Fruit fly (Drosophila melanogaster) whole organism, embryonic: ENCODE results near the gene mRpL4.

Experiments used
- ATbp ChIP-seq: fragments of 200-800 bp; sonication (Bioruptor generic); optimal IDR thresholded peaks from 2 replicates; lab custom pipeline; 2017; ENCODE audit warnings: missing biosample characterization, mild to moderate bottlenecking, missing genetic modification characterization, missing genetic modification reagents
- Abd-B ChIP-seq: fragments of 200-800 bp; sonication (Bioruptor generic); optimal IDR thresholded peaks from 2 replicates; lab custom pipeline; 2018; ENCODE audit warnings: missing biosample characterization, mild to moderate bottlenecking, missing genetic modification characterization, moderate library complexity
- Atf3 ChIP-seq: fragments of 200-800 bp; sonication (Bioruptor generic); optimal IDR thresholded peaks from 3 replicates; lab custom pipeline; 2016; ENCODE audit warnings: missing biosample characterization, missing genetic modification characterization
- BEAF-32 ChIP-seq: fragments of 200-800 bp; sonication (Bioruptor generic); optimal IDR thresholded peaks from 3 replicates; lab custom pipeline; 2017; ENCODE audit warnings: missing biosample characterization, missing genetic modification characterization, mild to moderate bottlenecking, moderate library complexity, missing genetic modification reagents
- CG10147 ChIP-seq: fragments of 200-800 bp; sonication (Bioruptor generic); optimal IDR thresholded peaks from 2 replicates; lab custom pipeline; 2019; ENCODE audit warnings: missing biosample characterization, mild to moderate bottlenecking, missing genetic modification characterization, moderate library complexity
- CG10267 ChIP-seq: fragments of 200-800 bp; sonication (Bioruptor generic); optimal IDR thresholded peaks from 2 replicates; lab custom pipeline; 2018; ENCODE audit warnings: missing biosample characterization, mild to moderate bottlenecking, missing genetic modification characterization, moderate library complexity
- CG12299 ChIP-seq: fragments of 200-800 bp; sonication (Bioruptor generic); optimal IDR thresholded peaks from 2 replicates; lab custom pipeline; 2018; ENCODE audit warnings: missing biosample characterization, mild to moderate bottlenecking, missing genetic modification characterization
- CG12391 ChIP-seq: fragments of 200-800 bp; sonication (Bioruptor generic); optimal IDR thresholded peaks from 3 replicates; lab custom pipeline; 2018; ENCODE audit warnings: missing biosample characterization, mild to moderate bottlenecking, missing genetic modification characterization, moderate library complexity
- CG13287 ChIP-seq: fragments of 200-800 bp; sonication (Bioruptor generic); IDR thresholded peaks from 2 replicates; pipeline ENCODE4 v1.3.6; 2022; ENCODE audit warnings: missing biosample characterization, missing genetic modification characterization; ENCODE audit not compliant: partially characterized antibody
- CG15479 ChIP-seq: fragments of 200-800 bp; sonication (Bioruptor generic); optimal IDR thresholded peaks from 3 replicates; lab custom pipeline; 2019; ENCODE audit warnings: missing biosample characterization, mild to moderate bottlenecking, missing genetic modification characterization, moderate library complexity
- CG1603 ChIP-seq: fragments of 200-800 bp; sonication (Bioruptor generic); optimal IDR thresholded peaks from 2 replicates; lab custom pipeline; 2019; ENCODE audit warnings: missing biosample characterization, mild to moderate bottlenecking, missing genetic modification characterization, moderate library complexity
- CG17186 ChIP-seq: fragments of 200-800 bp; sonication (Bioruptor generic); optimal IDR thresholded peaks from 3 replicates; lab custom pipeline; 2017; ENCODE audit warnings: missing biosample characterization, missing genetic modification reagents, missing genetic modification characterization
- CG2199 ChIP-seq: fragments of 200-800 bp; sonication (Bioruptor generic); IDR thresholded peaks from 3 replicates; pipeline ENCODE4 v1.3.6; 2022; ENCODE audit warnings: missing biosample characterization, missing genetic modification characterization
- CG33557 ChIP-seq: fragments of 200-800 bp; sonication (Bioruptor generic); optimal IDR thresholded peaks from 2 replicates; lab custom pipeline; 2019; ENCODE audit warnings: missing biosample characterization, mild to moderate bottlenecking, missing genetic modification characterization, moderate library complexity
- CG7745 ChIP-seq: fragments of 200-800 bp; sonication (Bioruptor generic); optimal IDR thresholded peaks from 2 replicates; lab custom pipeline; 2018; ENCODE audit warnings: missing biosample characterization, mild to moderate bottlenecking, missing genetic modification characterization, moderate library complexity
- CG7786 ChIP-seq: fragments of 200-800 bp; sonication (Bioruptor generic); optimal IDR thresholded peaks from 2 replicates; lab custom pipeline; 2016; ENCODE audit warnings: missing biosample characterization, missing genetic modification characterization
- CG9817 ChIP-seq: fragments of 200-800 bp; sonication (Bioruptor generic); optimal IDR thresholded peaks from 2 replicates; lab custom pipeline; 2018; ENCODE audit warnings: missing biosample characterization, mild to moderate bottlenecking, missing genetic modification characterization, moderate library complexity
- D19A ChIP-seq: fragments of 200-800 bp; optimal IDR thresholded peaks from 3 replicates; lab custom pipeline; 2019; ENCODE audit warnings: missing biosample characterization, mild to moderate bottlenecking, missing genetic modification characterization, moderate library complexity
- Dbx ChIP-seq: fragments of 200-800 bp; sonication (Bioruptor generic); IDR thresholded peaks from 3 replicates; pipeline ENCODE4 v1.3.6; 2022; ENCODE audit warnings: missing biosample characterization, missing genetic modification characterization
- Dip3 ChIP-seq: fragments of 200-800 bp; sonication (Bioruptor generic); optimal IDR thresholded peaks from 3 replicates; lab custom pipeline; 2016; ENCODE audit warnings: missing biosample characterization, missing genetic modification characterization
- E2f2 ChIP-seq: fragments of 200-800 bp; sonication (Bioruptor generic); IDR thresholded peaks from 2 replicates; pipeline ENCODE4 v1.3.6; 2022; ENCODE audit warnings: missing biosample characterization, missing genetic modification characterization
- Ets65A ChIP-seq: fragments of 200-800 bp; sonication (Bioruptor generic); peaks from one replicate; lab custom pipeline; 2016; ENCODE audit warnings: missing biosample characterization, missing genetic modification characterization
- HmgD ChIP-seq: fragments of 200-800 bp; sonication (Bioruptor generic); optimal IDR thresholded peaks from 3 replicates; lab custom pipeline; 2016; ENCODE audit warnings: missing biosample characterization, missing genetic modification characterization
- Hmr ChIP-seq: fragments of 200-800 bp; sonication (Bioruptor generic); optimal IDR thresholded peaks from 3 replicates; lab custom pipeline; 2017; ENCODE audit warnings: mild to moderate bottlenecking, missing biosample characterization, missing genetic modification reagents, missing genetic modification characterization
- Hr3 ChIP-seq: fragments of 200-800 bp; sonication (Bioruptor generic); optimal IDR thresholded peaks from 3 replicates; lab custom pipeline; 2016; ENCODE audit warnings: missing biosample characterization, missing genetic modification characterization
- MBD-R2 ChIP-seq: fragments of 200-800 bp; sonication (Bioruptor generic); IDR thresholded peaks from 2 replicates; pipeline ENCODE4 v1.3.6; 2022; ENCODE audit warnings: missing biosample characterization, missing genetic modification characterization
- MESR4 ChIP-seq: fragments of 200-800 bp; sonication (Bioruptor generic); optimal IDR thresholded peaks from 2 replicates; lab custom pipeline; 2018; ENCODE audit warnings: missing biosample characterization, mild to moderate bottlenecking, missing genetic modification characterization, moderate library complexity
- Stat92E ChIP-seq, 3 experiments: fragments of >200 bp in 2 of 3; fragments of 200-800 bp in 1 of 3; sonication (Bioruptor generic) in 1 of 3; optimal IDR thresholded peaks; 2 replicates each; lab custom pipeline; 2017 to 2019; ENCODE audit warnings: missing biosample characterization in 3 of 3, missing genetic modification characterization in 3 of 3, mild to moderate bottlenecking in 1 of 3, moderate library complexity in 1 of 3
- ab ChIP-seq: fragments of 200-800 bp; sonication (Bioruptor generic); optimal IDR thresholded peaks from 2 replicates; lab custom pipeline; 2016; ENCODE audit warnings: missing biosample characterization, missing genetic modification characterization
- aop ChIP-seq: fragments of 200-800 bp; sonication (Bioruptor generic); IDR thresholded peaks from 2 replicates; pipeline ENCODE4 v1.3.6; 2022; ENCODE audit warnings: missing biosample characterization, missing genetic modification characterization
- dan ChIP-seq: fragments of 200-800 bp; sonication (Bioruptor generic); IDR thresholded peaks from 2 replicates; pipeline ENCODE4 v1.3.6; 2022; ENCODE audit warnings: missing biosample characterization, missing genetic modification characterization
- dimm ChIP-seq: fragments of 200-800 bp; sonication (Bioruptor generic); IDR thresholded peaks from 2 replicates; pipeline ENCODE4 v1.3.6; 2022; ENCODE audit warnings: missing biosample characterization, missing genetic modification characterization
- dmrt11E ChIP-seq: fragments of 200-800 bp; sonication (Bioruptor generic); optimal IDR thresholded peaks from 3 replicates; lab custom pipeline; 2018; ENCODE audit warnings: missing biosample characterization, mild to moderate bottlenecking, missing genetic modification characterization, moderate library complexity
- emc ChIP-seq: fragments of 200-800 bp; sonication (Bioruptor generic); optimal IDR thresholded peaks from 2 replicates; lab custom pipeline; 2016; ENCODE audit warnings: missing biosample characterization, missing genetic modification characterization
- h ChIP-seq: fragments of >200 bp; optimal IDR thresholded peaks from 2 replicates; lab custom pipeline; 2017
- ham ChIP-seq: fragments of 200-800 bp; sonication (Bioruptor generic); IDR thresholded peaks from 2 replicates; pipeline ENCODE4 v1.3.6; 2022; ENCODE audit warnings: missing biosample characterization, missing genetic modification characterization
- pzg ChIP-seq: fragments of 200-800 bp; sonication (Bioruptor generic); optimal IDR thresholded peaks from 3 replicates; lab custom pipeline; 2018; ENCODE audit warnings: missing biosample characterization, mild to moderate bottlenecking, missing genetic modification characterization, moderate library complexity
- sim ChIP-seq: fragments of 200-800 bp; sonication (Bioruptor generic); IDR thresholded peaks from 2 replicates; pipeline ENCODE4 v1.3.6; 2022; ENCODE audit warnings: missing biosample characterization, missing genetic modification characterization
- stwl ChIP-seq: fragments of 200-800 bp; sonication (Bioruptor generic); optimal IDR thresholded peaks from 3 replicates; lab custom pipeline; 2018; ENCODE audit warnings: missing biosample characterization, mild to moderate bottlenecking, missing genetic modification characterization, moderate library complexity
- tap ChIP-seq: fragments of 200-800 bp; optimal IDR thresholded peaks from 3 replicates; lab custom pipeline; 2019; ENCODE audit warnings: missing biosample characterization, mild to moderate bottlenecking, missing genetic modification characterization, moderate library complexity
- tll ChIP-seq, 2 experiments: fragments of 200-800 bp in 1 of 2; fragments of >200 bp in 1 of 2; sonication (Bioruptor generic) in 1 of 2; optimal IDR thresholded peaks; 2 replicates each; lab custom pipeline; 2017 to 2019; ENCODE audit warnings: missing biosample characterization in 2 of 2, missing genetic modification characterization in 2 of 2, mild to moderate bottlenecking in 1 of 2, moderate library complexity in 1 of 2
- twi ChIP-seq: fragments of 200-800 bp; optimal IDR thresholded peaks from 2 replicates; lab custom pipeline; 2019; ENCODE audit warnings: missing biosample characterization, mild to moderate bottlenecking, missing genetic modification characterization, moderate library complexity
- wek ChIP-seq: fragments of 200-800 bp; sonication (Bioruptor generic); optimal IDR thresholded peaks from 3 replicates; lab custom pipeline; 2018; ENCODE audit warnings: missing biosample characterization, mild to moderate bottlenecking, missing genetic modification characterization, moderate library complexity
- zen ChIP-seq: fragments of 200-800 bp; sonication (Bioruptor generic); optimal IDR thresholded peaks from 3 replicates; lab custom pipeline; 2018; ENCODE audit warnings: missing biosample characterization, mild to moderate bottlenecking, missing genetic modification characterization, moderate library complexity

mRpL4 gene

DNA sequence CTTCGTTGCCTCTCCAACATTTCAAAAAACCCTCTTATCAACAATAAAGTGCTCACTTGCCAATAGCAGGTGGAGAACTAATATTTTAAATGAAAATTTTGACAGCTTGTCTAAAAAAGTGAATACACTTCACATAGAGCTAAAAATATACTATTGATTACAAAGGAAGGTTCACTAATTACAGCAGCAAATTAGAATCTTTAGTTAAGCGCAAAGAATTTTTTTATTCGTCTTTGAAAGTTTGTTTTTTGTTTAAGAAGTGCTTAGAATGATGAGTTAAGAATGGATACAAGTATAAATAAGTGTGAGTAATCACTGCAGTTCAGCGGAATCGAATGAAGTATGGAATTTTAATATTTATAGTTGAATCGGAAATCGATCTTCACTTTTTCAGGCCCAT, 13.3 kb upstream of the mRpL4 start, which contains the start of gene CG44405 (continued):
- TF ChIP-seq Dip3 (GFP tag; lab: Kevin White, UChicago) = no peak
- no peak for TF ChIP-seq stwl
- TF ChIP-seq wek (GFP tag; lab: Kevin White, UChicago) = no peak
- no peak for TF ChIP-seq sim (GFP tag; lab: Robert Waterston, UW)
- TF ChIP-seq Hr3 (GFP tag; lab: Kevin White, UChicago) = no peak

DNA sequence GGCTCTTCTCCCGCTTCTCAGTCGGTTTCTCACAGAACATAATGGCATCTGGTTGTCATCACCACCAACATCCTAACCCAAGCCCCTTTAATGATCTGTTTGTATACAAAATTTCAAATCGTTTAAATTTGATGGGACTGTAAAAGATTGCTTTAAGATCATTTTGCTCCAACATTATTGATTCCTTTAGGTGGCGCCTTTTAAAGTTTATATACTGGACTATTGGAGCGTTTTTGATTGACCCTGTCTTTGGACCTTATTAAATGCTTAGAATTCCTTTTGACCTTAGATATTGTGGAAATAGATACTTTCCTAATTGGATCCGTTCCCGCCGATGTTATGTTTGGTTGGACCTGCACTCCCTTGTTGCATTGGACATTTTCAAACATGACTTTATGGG, 11.3 kb upstream of the mRpL4 start, which contains the start of gene CG42266:
TSS of gene CG42266 (minus strand) at position 101 of the 400 bp plus-strand sequence.
- TF ChIP-seq Ets65A (GFP tag; lab: Kevin White, UChicago) (peak; percentile 20), CG2199 (GFP tag; lab: Robert Waterston, UW) (no peak)

DNA sequence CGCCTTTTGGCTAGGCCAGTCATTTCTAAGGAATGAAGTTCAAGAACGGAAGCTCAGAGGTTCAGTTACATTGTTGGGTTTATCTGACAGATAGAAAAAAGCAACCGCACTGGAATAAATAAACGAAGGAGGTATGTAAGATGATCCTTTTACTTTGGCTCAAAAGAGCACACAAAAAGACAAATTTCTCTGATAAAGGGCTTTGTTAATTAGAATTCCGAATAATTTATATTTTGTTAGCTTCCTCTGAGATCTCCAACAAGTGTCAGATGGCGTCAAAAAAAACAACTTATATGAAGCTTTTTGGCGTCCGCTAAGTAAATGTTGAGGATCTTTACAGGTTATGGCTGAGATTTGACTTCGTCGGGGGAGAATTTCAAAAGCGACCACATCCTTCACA, 8.9 kb upstream of the mRpL4 start, which contains the start of gene CG31817:
TSS of gene CG31817 (minus strand) at position 101 of the 400 bp plus-strand sequence.
- TF ChIP-seq CG7786 (GFP tag; lab: Kevin White, UChicago) = no peak
- no peak for TF ChIP-seq CG33557 (GFP tag; lab: Kevin White, UChicago)
- no peak for TF ChIP-seq D19A
- no peak for TF ChIP-seq dan

DNA sequence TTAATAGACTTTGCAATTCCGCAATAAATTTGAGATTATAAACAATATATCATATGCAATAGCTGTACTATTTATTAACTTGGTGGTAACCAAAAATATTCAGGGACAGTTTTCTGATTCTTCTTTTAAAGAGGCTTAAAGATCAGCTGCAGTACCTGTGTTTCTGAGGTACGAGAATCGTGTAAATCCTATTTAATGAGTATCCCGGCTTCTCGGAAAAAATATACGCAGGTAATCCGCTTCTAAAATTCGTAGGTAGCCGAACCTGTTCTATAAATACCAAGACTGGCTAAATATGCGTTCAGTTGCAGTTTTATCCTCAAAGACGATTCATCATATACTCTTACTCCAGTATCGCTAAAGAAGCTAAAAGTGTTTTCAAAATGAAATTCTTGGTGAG, 693 bp upstream of the mRpL4 start, which contains the start of gene CG4440:
TSS of gene CG4440 (plus strand) at position 301 of the 400 bp plus-strand sequence.
- TF ChIP-seq CG9817 (tag; lab: Kevin White, UChicago) (no peak), Stat92E (GFP tag; optimal IDR thresholded peaks at IDR 0.05; lab: Kevin White, UChicago) (peak in 1 of 3 experiments; percentile 50), h (no peak), zen (tag; lab: Kevin White, UChicago) (peak; percentile 78), CG10147 (no peak), CG7745 (tag; lab: Kevin White, UChicago) (no peak), Hmr (GFP tag; lab: Kevin White, UChicago) (no peak)
- TF ChIP-seq, all 482 proteins: peak for 2

DNA sequence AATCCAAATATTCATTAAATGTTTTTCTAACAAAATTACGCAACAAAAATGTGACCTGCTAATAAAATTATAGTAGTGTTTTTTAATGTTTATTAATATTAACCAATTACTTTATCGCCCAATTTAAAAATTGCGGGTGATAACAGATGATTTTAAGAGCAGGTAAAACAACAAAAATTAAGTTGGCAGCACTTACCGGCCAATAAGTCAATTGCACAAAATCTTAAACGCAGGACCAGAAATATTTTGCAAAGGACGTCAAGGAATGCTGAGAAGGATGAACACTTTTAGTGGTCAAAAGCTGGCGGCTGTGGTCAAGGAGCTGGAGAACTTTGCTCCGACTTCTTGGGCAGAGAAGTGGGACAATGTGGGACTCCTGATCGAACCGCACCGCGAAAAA, 2.0 kb downstream of the mRpL4 start, which contains the start of gene CG4278:
TSS of gene CG4278 (plus strand) at position 178 of the 400 bp plus-strand sequence.
- TF ChIP-seq E2f2 (GFP tag; lab: Robert Waterston, UW) (peak; percentile 89), stwl (peak; percentile 45), CG15479 (peak; percentile 51), MESR4 (peak; percentile 25), MBD-R2 (GFP tag; lab: Robert Waterston, UW) (peak; percentile 81), pzg (GFP tag; lab: Kevin White, UChicago) (peak; percentile 44), ham (GFP tag; lab: Robert Waterston, UW) (no peak), dmrt11E (tag; lab: Kevin White, UChicago) (no peak), Atf3 (GFP tag; lab: Kevin White, UChicago) (no peak), CG1603 (tag; lab: Kevin White, UChicago) (peak; percentile 42), ATbp (GFP tag; lab: Kevin White, UChicago) (no peak), twi (tag; lab: Kevin White, UChicago) (no peak), Abd-B (GFP tag; lab: Kevin White, UChicago) (no peak), CG12391 (tag; lab: Kevin White, UChicago) (no peak), CG10267 (tag; lab: Kevin White, UChicago) (peak; percentile 10), Dbx (no peak), aop (no peak), tll (GFP tag; optimal IDR thresholded peaks at IDR 0.05; lab: Kevin White, UChicago) (peak in 1 of 2 experiments; percentile 55), emc (no peak), BEAF-32 (GFP tag; lab: Kevin White, UChicago) (peak; percentile 13), dimm (no peak), CG12299 (tag; lab: Kevin White, UChicago) (no peak), HmgD (no peak), CG17186 (peak; percentile 2), ab (GFP tag; lab: Kevin White, UChicago) (no peak), CG13287 (GFP tag; lab: Robert Waterston, UW) (no peak), tap (tag; lab: Kevin White, UChicago) (no peak)
